Worm (Caenorhabditis elegans): ENCODE results near the gene K03H1.12.

The K03H1.12 gene

DNA sequence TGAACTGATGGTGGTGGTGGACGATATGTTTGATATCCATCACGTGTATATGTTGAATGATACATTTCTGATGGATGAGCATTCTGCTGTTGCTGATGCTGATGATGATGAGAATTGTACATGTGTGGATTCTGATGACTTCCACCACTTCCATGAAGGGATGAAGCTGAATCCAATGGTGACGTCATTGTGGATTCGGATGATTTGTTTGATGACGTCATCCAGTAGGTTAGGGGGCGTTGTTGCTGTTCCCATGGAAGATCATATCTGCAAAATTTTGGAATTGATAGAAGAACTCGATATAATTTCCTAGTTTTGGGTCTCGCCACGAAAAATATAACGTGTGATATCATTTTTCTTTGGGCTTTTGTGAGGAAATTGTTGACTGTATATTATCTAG lies 22.0 kb downstream of the K03H1.12 start:
- TF ChIP-seq nhr-28 (tag; optimal IDR thresholded peaks at IDR 0.05) (no peak), ztf-4 (tag; optimal IDR thresholded peaks at IDR 0.05) (no peak), elt-2 (tag; optimal IDR thresholded peaks at IDR 0.05) (no peak), lsy-2 (tag; optimal IDR thresholded peaks at IDR 0.05) (no peak), Y116A8C.19 (tag; optimal IDR thresholded peaks at IDR 0.05; ENCODE audit: borderline replicate concordance) (no peak), nhr-11 (tag; optimal IDR thresholded peaks at IDR 0.05) (no peak), dsc-1 (tag; optimal IDR thresholded peaks at IDR 0.05) (no peak), nhr-77 (tag; optimal IDR thresholded peaks at IDR 0.05) (no peak), ceh-8 (GFP tag; optimal IDR thresholded peaks at IDR 0.05) (no peak), aha-1 (tag; optimal IDR thresholded peaks at IDR 0.05) (no peak), efl-3 (GFP tag; optimal IDR thresholded peaks at IDR 0.05) (no peak)

DNA sequence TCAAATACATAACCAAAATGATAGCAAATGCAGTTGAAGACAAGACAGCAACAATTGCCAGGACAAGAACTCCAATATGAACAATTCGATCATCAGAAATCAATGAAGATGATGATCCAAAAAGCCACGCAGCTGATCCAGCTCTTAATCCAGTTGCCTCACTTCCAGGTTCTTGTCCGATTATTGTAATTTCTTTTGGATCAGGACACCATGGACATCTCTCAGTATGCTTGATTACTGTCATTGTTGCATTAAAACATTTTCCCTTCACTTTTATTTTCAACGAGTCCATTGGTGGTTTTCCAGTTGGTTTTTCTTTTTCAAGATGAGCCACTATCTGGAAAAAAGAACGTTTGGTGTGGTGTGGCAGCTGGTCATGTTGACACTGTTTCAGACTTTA lies 23.0 kb downstream of the K03H1.12 start:
- TF ChIP-seq sox-4 (tag; optimal IDR thresholded peaks at IDR 0.05) (no peak), jun-1 (tag; optimal IDR thresholded peaks at IDR 0.05) (no peak), ama-1 (optimal IDR thresholded peaks at IDR 0.05) (no peak), unc-86 (tag; optimal IDR thresholded peaks at IDR 0.05) (no peak), lin-39 (tag; optimal IDR thresholded peaks at IDR 0.05) (no peak), rnt-1 (tag; optimal IDR thresholded peaks at IDR 0.05) (no peak), nhr-84 (tag; optimal IDR thresholded peaks at IDR 0.05) (no peak)

DNA sequence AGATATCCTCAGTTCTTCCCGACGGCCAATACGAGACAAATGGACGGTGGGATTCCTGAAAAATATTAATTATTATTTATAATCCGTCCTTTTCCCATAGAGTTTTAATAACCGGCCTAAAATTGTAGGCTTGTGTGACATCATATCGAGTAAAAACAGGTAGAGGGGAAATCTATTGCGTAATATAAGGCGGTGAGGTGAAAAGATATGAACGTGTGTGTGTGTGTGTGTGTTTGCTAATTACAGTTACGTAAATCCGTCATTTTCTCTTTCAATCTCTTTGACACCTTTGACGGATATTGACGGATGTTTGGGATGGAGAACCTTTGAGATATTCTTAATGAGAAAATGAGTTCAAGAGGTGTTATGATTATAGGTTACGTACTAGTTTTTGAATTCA lies 24.0 kb downstream of the K03H1.12 start:
- TF ChIP-seq nhr-90 (tag; optimal IDR thresholded peaks at IDR 0.05; ENCODE audit: poor library complexity) = no peak
- no peak for TF ChIP-seq xbp-1 (tag; optimal IDR thresholded peaks at IDR 0.05)
- TF ChIP-seq lsy-2 (tag; optimal IDR thresholded peaks at IDR 0.05) = no peak
- TF ChIP-seq lin-14 (GFP tag; optimal IDR thresholded peaks at IDR 0.05) = no peak
- TF ChIP-seq blmp-1 (tag; optimal IDR thresholded peaks at IDR 0.05) = peak; percentile 39

DNA sequence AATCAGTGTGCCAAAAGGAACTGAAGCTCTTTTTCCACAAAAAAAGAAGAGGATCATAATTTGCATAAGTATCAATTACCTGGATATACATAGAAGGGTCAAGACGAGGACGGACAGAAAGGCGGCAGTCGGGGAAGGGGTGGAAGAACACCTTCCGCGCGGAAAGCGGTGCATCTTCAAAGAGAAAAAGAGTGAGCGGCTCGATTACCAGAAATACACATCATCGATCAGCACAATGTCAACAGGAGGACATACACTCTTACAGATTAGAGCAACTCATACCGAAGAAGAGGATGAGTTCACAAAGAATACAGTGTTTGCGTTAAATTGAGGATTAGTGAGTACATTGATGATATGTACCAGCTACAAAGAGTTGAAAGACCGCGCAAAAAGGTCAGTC lies 27.9 kb downstream of the K03H1.12 start:
- TF ChIP-seq nhr-76 (tag; optimal IDR thresholded peaks at IDR 0.05) (no peak), zip-4 (GFP tag; optimal IDR thresholded peaks at IDR 0.05) (no peak), nhr-84 (tag; optimal IDR thresholded peaks at IDR 0.05) (no peak), isw-1 (GFP tag; IDR thresholded peaks at IDR 0.05) (no peak), snu-23 (GFP tag; optimal IDR thresholded peaks at IDR 0.05) (no peak), F16B12.6 (tag; optimal IDR thresholded peaks at IDR 0.05) (no peak), grh-1 (GFP tag; IDR thresholded peaks at IDR 0.05) (no peak)

DNA sequence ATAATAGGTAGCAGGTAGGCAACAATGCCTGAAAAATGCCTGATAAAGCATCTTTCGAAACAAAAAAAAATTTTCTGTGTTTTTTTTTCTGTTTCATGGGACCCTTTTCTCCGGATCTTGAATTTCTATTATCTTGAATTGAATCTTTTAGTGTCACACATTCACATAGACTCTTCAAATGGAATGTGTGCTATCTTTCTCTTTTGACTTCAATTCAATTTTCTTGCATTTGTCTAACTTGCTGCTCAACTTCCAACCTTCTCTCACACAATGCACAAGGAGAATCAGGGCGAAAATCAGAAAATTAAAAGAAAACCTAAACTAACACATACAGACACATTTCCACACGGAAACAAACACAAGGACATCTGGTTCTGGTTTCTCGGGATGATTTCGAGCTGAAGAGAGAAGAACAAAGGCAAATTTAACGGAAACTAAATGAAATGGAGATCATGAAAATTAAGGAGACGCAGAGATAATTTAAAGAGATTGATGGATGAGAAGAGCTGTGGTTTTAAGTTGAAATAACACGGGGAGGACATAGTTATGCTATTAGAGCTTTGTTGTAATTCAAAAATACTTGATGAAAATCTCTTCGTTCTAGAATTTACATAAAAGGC lies 30.9 kb downstream of the K03H1.12 start:
- TF ChIP-seq nhr-76 (tag; optimal IDR thresholded peaks at IDR 0.05) = no peak
- TF ChIP-seq tbx-2 (tag; optimal IDR thresholded peaks at IDR 0.05) = no peak
- peak; percentile 71 for TF ChIP-seq fkh-4 (tag; optimal IDR thresholded peaks at IDR 0.05; ENCODE audit: borderline replicate concordance)
- peak; percentile 24 for TF ChIP-seq lin-14 (GFP tag; optimal IDR thresholded peaks at IDR 0.05)
- TF ChIP-seq ama-1 (optimal IDR thresholded peaks at IDR 0.05) = no peak
- peak; percentile 97 for TF ChIP-seq dsc-1 (tag; optimal IDR thresholded peaks at IDR 0.05)
- TF ChIP-seq fkh-10 (GFP tag; optimal IDR thresholded peaks at IDR 0.05) = peak; percentile 49
- no peak for TF ChIP-seq efl-1 (optimal IDR thresholded peaks at IDR 0.05)
- TF ChIP-seq efl-1 (GFP tag; optimal IDR thresholded peaks at IDR 0.05 in 1 of 2) = peak in 1 of 2 experiments; percentile 74

DNA sequence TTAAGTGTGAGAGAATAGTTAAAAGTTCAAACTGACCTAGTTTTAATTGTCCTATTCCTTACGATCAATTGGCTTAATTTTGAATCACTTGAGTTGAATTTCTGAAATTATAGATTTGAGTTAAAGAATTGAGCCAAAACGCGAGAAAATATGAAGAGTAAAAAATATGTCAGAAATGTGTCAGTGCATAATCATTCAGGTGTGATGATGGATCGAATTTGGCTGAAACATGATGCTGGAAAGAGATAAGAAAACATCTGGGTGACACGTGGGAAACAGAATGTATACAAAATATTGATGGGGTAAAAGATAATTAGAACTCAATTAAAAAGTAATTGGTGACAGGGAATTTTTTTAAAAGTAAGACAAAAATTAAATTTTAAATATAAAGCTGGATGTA lies 32.3 kb downstream of the K03H1.12 start, which contains the start of gene R10E12.2:
Gene R10E12.2, minus strand, starts transcription at position 101 of the 400 bp plus-strand sequence.
- TF ChIP-seq efl-1 (optimal IDR thresholded peaks at IDR 0.05) = no peak
- TF ChIP-seq efl-1 (GFP tag; optimal IDR thresholded peaks at IDR 0.05 in 1 of 2) = peak in 1 of 2 experiments; percentile 26
- no peak for TF ChIP-seq blmp-1 (tag; optimal IDR thresholded peaks at IDR 0.05)

Measured in whole organism, L1 larva.